Fruit fly (Drosophila melanogaster): ENCODE data around the gene Alr.

The Alr gene

DNA sequence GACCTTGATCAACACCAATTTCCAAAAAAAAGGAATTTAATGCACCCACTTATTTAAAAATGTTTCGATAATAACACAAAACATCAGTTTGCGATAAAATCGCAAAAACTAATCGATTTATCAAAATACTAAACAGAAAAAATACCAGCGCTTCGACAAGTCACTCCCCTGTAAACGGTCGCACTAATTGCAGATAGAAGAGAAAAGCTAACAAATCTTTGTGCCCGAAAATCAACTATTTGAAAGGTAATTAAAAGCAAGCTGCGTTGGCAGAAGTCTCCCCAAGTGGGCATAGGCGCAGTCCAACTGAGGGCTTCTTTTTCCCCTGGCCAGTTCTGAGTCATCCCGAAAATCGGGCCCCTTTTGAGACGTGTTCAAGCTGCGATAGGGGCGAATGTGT is 17.3 kb upstream of the Alr start, which contains the start of gene AP-1-2beta (continued):
- TF ChIP-seq CG17568 (GFP tag; optimal IDR thresholded peaks at IDR 0.05) (no peak), pum (GFP tag; optimal IDR thresholded peaks at IDR 0.05) (no peak), sqz (GFP tag; optimal IDR thresholded peaks at IDR 0.05) (no peak), Oaz (GFP tag; IDR thresholded peaks at IDR 0.05) (no peak), dimm (GFP tag; IDR thresholded peaks at IDR 0.05) (no peak), lmd (GFP tag; IDR thresholded peaks at IDR 0.05) (no peak), CG6813 (GFP tag; optimal IDR thresholded peaks at IDR 0.05) (no peak), slbo (GFP tag; IDR thresholded peaks at IDR 0.05) (no peak), CG11723 (GFP tag; optimal IDR thresholded peaks at IDR 0.05) (no peak), CG12299 (tag; optimal IDR thresholded peaks at IDR 0.05) (no peak), CG4730 (GFP tag; IDR thresholded peaks at IDR 0.05) (no peak), B-H2 (GFP tag; optimal IDR thresholded peaks at IDR 0.05) (no peak), ham (GFP tag; IDR thresholded peaks at IDR 0.05) (no peak), Hr39 (optimal IDR thresholded peaks at IDR 0.05) (no peak), CG4820 (GFP tag; optimal IDR thresholded peaks at IDR 0.05) (no peak), CG31224 (GFP tag; IDR thresholded peaks at IDR 0.05) (no peak), sob (GFP tag; IDR thresholded peaks at IDR 0.05) (no peak), CkIIα-i1 (GFP tag; IDR thresholded peaks at IDR 0.05) (no peak), CG10462 (GFP tag; optimal IDR thresholded peaks at IDR 0.05) (no peak), Sry-δ (GFP tag; optimal IDR thresholded peaks at IDR 0.05) (peak; percentile 52), Nf-YB (GFP tag; optimal IDR thresholded peaks at IDR 0.05) (no peak), tap (tag; optimal IDR thresholded peaks at IDR 0.05) (no peak), mam (GFP tag; optimal IDR thresholded peaks at IDR 0.05) (no peak), ken (GFP tag; IDR thresholded peaks at IDR 0.05) (no peak), CG9609 (GFP tag; optimal IDR thresholded peaks at IDR 0.05) (no peak), nom (GFP tag; optimal IDR thresholded peaks at IDR 0.05) (no peak), CG30403 (GFP tag; optimal IDR thresholded peaks at IDR 0.05) (no peak), CG10267 (tag; optimal IDR thresholded peaks at IDR 0.05) (peak; percentile 9), Ptx1 (GFP tag; IDR thresholded peaks at IDR 0.05) (no peak), sug (tag; optimal IDR thresholded peaks at IDR 0.05) (no peak), pros (GFP tag; optimal IDR thresholded peaks at IDR 0.05) (no peak), CG14860 (GFP tag; IDR thresholded peaks at IDR 0.05; ENCODE audit: partially characterized antibody) (peak; percentile 40; the same call in 1 of the 3 replicates), CG12942 (GFP tag; optimal IDR thresholded peaks at IDR 0.05) (no peak), zen (tag; optimal IDR thresholded peaks at IDR 0.05) (no peak), CG4328 (GFP tag; optimal IDR thresholded peaks at IDR 0.05) (no peak), ftz-f1 (GFP tag; optimal IDR thresholded peaks at IDR 0.05) (no peak), Awh (GFP tag; IDR thresholded peaks at IDR 0.05) (no peak), CG14710 (tag; optimal IDR thresholded peaks at IDR 0.05) (no peak), en (GFP tag; optimal IDR thresholded peaks at IDR 0.05) (no peak), Sin3A (optimal IDR thresholded peaks at IDR 0.05) (no peak), CG3407 (GFP tag; optimal IDR thresholded peaks at IDR 0.05) (no peak), CG8388 (GFP tag; optimal IDR thresholded peaks at IDR 0.05) (no peak), CG16813 (GFP tag; IDR thresholded peaks at IDR 0.05; ENCODE audit: partially characterized antibody) (peak; percentile 45; the same call in 2 of the 3 replicates), croc (GFP tag; conservative IDR thresholded peaks at IDR 0.05) (no peak), CG15601 (tag; optimal IDR thresholded peaks at IDR 0.05) (no peak), nmo (GFP tag; optimal IDR thresholded peaks at IDR 0.05) (peak; percentile 8), CG15696 (tag; optimal IDR thresholded peaks at IDR 0.05) (no peak), Dip3 (GFP tag; optimal IDR thresholded peaks at IDR 0.05) (no peak), tio (GFP tag; optimal IDR thresholded peaks at IDR 0.05) (no peak), Sry-β (GFP tag; optimal IDR thresholded peaks at IDR 0.05) (no peak), sens (GFP tag) (no peak), HHEX (GFP tag; optimal IDR thresholded peaks at IDR 0.05) (no peak), danr (GFP tag; IDR thresholded peaks at IDR 0.05) (no peak)
